Fruit fly (Drosophila melanogaster): ENCODE results near the gene rdx.

Gene rdx

dm6 chr3R:13921806-13922515, 109.9 kb downstream of the rdx start (continued):
- TF ChIP-seq Dad (GFP tag; optimal IDR thresholded peaks at IDR 0.05) = no peak
- TF ChIP-seq croc (GFP tag; conservative IDR thresholded peaks at IDR 0.05) = peak; percentile 36; the same call in 1 of the 3 replicates
- TF ChIP-seq CG16813 (GFP tag; IDR thresholded peaks at IDR 0.05; ENCODE audit: partially characterized antibody) = 0 out of 3 replicates have a peak, but pooled peaks have one; percentile 21
- TF ChIP-seq oc (tag; optimal IDR thresholded peaks at IDR 0.05) = peak; percentile 63
- no peak for TF ChIP-seq CG10321 (GFP tag; IDR thresholded peaks at IDR 0.05)
- TF ChIP-seq CG6272 (GFP tag; IDR thresholded peaks at IDR 0.05) = peak; percentile 24; the same call in 1 of the 2 replicates
- TF ChIP-seq zfh1 (GFP tag; IDR thresholded peaks at IDR 0.05) = peak; percentile 90
- TF ChIP-seq CG10366 (GFP tag; IDR thresholded peaks at IDR 0.05) = peak; percentile 10; the same call in 1 of the 2 replicates
- TF ChIP-seq phol (tag; optimal IDR thresholded peaks at IDR 0.05) = peak; percentile 25
- TF ChIP-seq Max (GFP tag; optimal IDR thresholded peaks at IDR 0.05) = no peak
- TF ChIP-seq Gsc (GFP tag; IDR thresholded peaks at IDR 0.05) = peak; percentile 37; the same call in 1 of the 2 replicates
- peak; percentile 78 for TF ChIP-seq Med (GFP tag)
- TF ChIP-seq sna (GFP tag; IDR thresholded peaks at IDR 0.05; ENCODE audit: partially characterized antibody) = peak; percentile 33; the same call in 1 of the 2 replicates
- TF ChIP-seq row (GFP tag; IDR thresholded peaks at IDR 0.05) = peak; percentile 44
- TF ChIP-seq corto (GFP tag; optimal IDR thresholded peaks at IDR 0.05) = peak; percentile 56
- peak; percentile 69 for TF ChIP-seq Drgx (GFP tag; IDR thresholded peaks at IDR 0.05)
- no peak for TF ChIP-seq hkb (optimal IDR thresholded peaks at IDR 0.05)
- TF ChIP-seq hkb (GFP tag; IDR thresholded peaks at IDR 0.05) = peak; percentile 54
- TF ChIP-seq peb (GFP tag; IDR thresholded peaks at IDR 0.05) = peak; percentile 24; the same call in 1 of the 2 replicates
- 0 out of 2 replicates have a peak, but pooled peaks have one; percentile 19 for TF ChIP-seq CG2129 (GFP tag; IDR thresholded peaks at IDR 0.05; ENCODE audit: partially characterized antibody)
- peak; percentile 45; the same call in 1 of the 3 replicates for TF ChIP-seq CG14860 (GFP tag; IDR thresholded peaks at IDR 0.05; ENCODE audit: partially characterized antibody)
- TF ChIP-seq prd (optimal IDR thresholded peaks at IDR 0.05) = no peak
- peak; percentile 47; the same call in 2 of the 3 replicates for TF ChIP-seq prd (GFP tag; IDR thresholded peaks at IDR 0.05)
- TF ChIP-seq sens (GFP tag) = peak; percentile 81
- peak; percentile 39; the same call in 1 of the 2 replicates for TF ChIP-seq CG13287 (GFP tag; IDR thresholded peaks at IDR 0.05; ENCODE audit: partially characterized antibody)
- TF ChIP-seq lmd (GFP tag; IDR thresholded peaks at IDR 0.05) = peak; percentile 49; the same call in 1 of the 2 replicates
- TF ChIP-seq HLH3B (GFP tag; IDR thresholded peaks at IDR 0.05) = peak; percentile 60
- peak; percentile 44; the same call in 1 of the 2 replicates for TF ChIP-seq unc-4 (GFP tag; IDR thresholded peaks at IDR 0.05; ENCODE audit: partially characterized antibody)
- no peak; the same call in 1 of the 2 replicates for TF ChIP-seq Ravus (GFP tag; IDR thresholded peaks at IDR 0.05)
- peak; percentile 32 for TF ChIP-seq CG6254 (GFP tag; optimal IDR thresholded peaks at IDR 0.05)
- TF ChIP-seq CG5245 (GFP tag; optimal IDR thresholded peaks at IDR 0.05) = peak; percentile 19
- peak; percentile 64 for TF ChIP-seq Doc3 (GFP tag; IDR thresholded peaks at IDR 0.05; ENCODE audit: partially characterized antibody)
- no peak for TF ChIP-seq CG1602 (GFP tag; optimal IDR thresholded peaks at IDR 0.05)
- no peak for TF ChIP-seq odd (GFP tag; optimal IDR thresholded peaks at IDR 0.05)
- TF ChIP-seq abd-A (tag; optimal IDR thresholded peaks at IDR 0.05) = no peak
- no peak for TF ChIP-seq B-H1 (GFP tag; IDR thresholded peaks at IDR 0.05)
- TF ChIP-seq CG8089 (GFP tag; optimal IDR thresholded peaks at IDR 0.05) = no peak
- 0 out of 2 replicates have a peak, but pooled peaks have one; percentile 14 for TF ChIP-seq ssp (GFP tag; IDR thresholded peaks at IDR 0.05)
- peak; percentile 68 for TF ChIP-seq Ada2b (GFP tag; IDR thresholded peaks at IDR 0.05)
- no peak for TF ChIP-seq CG2116 (GFP tag; optimal IDR thresholded peaks at IDR 0.05)
- TF ChIP-seq gem (tag; optimal IDR thresholded peaks at IDR 0.05) = peak; percentile 24
- no peak for TF ChIP-seq Hmx (GFP tag; optimal IDR thresholded peaks at IDR 0.05)
- peak; percentile 39; the same call in 1 of the 2 replicates for TF ChIP-seq ranshi (GFP tag; IDR thresholded peaks at IDR 0.05)
- peak; percentile 23 for TF ChIP-seq CG10267 (tag; optimal IDR thresholded peaks at IDR 0.05)
- TF ChIP-seq usp (GFP tag; optimal IDR thresholded peaks at IDR 0.05) = no peak
- TF ChIP-seq NC2β (GFP tag; optimal IDR thresholded peaks at IDR 0.05) = no peak
- TF ChIP-seq nom (GFP tag; optimal IDR thresholded peaks at IDR 0.05) = peak; percentile 77
- peak; percentile 26 for TF ChIP-seq CG8924 (tag; optimal IDR thresholded peaks at IDR 0.05)
- TF ChIP-seq gcm (GFP tag; optimal IDR thresholded peaks at IDR 0.05) = no peak

Data from whole organism, embryonic.